Fruit fly (Drosophila melanogaster) whole organism, pupa: ENCODE results near the gene dao.

ENCODE experiments used
- CG4496 ChIP-seq: fragments of 200-800 bp; sonication (Bioruptor generic); IDR thresholded peaks from 3 replicates; pipeline ENCODE4 v1.3.6; 2022; ENCODE audit warnings: missing biosample characterization, missing genetic modification characterization
- CG8159 ChIP-seq: fragments of 200-800 bp; sonication (Bioruptor generic); optimal IDR thresholded peaks from 3 replicates; lab custom pipeline; 2018; ENCODE audit warnings: missing biosample characterization, mild to moderate bottlenecking, missing genetic modification characterization, moderate library complexity
- CG9948 ChIP-seq: fragments of 200-800 bp; sonication (Bioruptor generic); optimal IDR thresholded peaks from 2 replicates; lab custom pipeline; 2018; ENCODE audit warnings: missing biosample characterization, mild to moderate bottlenecking, missing genetic modification characterization, moderate library complexity

DNA sequence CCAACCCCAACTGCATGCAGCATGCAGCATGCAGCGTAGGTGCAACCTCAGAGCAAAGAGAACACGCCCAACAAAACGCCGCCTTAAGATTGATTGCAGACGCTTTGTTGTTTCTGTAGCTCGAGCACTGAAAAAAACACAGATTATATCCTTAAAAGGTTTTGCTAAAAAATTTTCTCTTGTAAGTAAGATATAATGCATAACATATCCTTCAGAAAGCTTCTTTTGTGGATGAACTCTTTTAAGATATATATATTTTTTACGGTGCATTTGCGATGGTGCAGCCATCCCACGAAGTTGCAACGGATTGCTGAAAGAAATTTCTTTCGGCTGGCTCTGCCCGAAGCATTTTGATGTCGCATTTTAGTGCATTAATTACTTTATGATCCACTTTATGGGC lies 27.1 kb downstream of the dao start:
- 0 out of 3 replicates have a peak, but pooled peaks have one; percentile 24 for TF ChIP-seq CG4496
- TF ChIP-seq CG9948 (tag; lab: Kevin White, UChicago): peak; percentile 32
- TF ChIP-seq CG8159 (tag; lab: Kevin White, UChicago): peak; percentile 57
